Worm (Caenorhabditis elegans) whole organism, L3 larva: ENCODE data around the gene wdr-54.

Source experiments
- R02D3.7 ChIP-seq: fragments of 150-350 bp; optimal IDR thresholded peaks from 2 replicates; lab custom pipeline; 2014; ENCODE audit warnings: missing biosample characterization, missing genetic modification characterization
- ZK546.5 ChIP-seq: sonication (generic microtip); optimal IDR thresholded peaks from 2 replicates; lab custom pipeline; 2017; ENCODE audit warnings: missing biosample characterization, missing genetic modification characterization
- ceh-16 ChIP-seq: sonication (generic microtip); optimal IDR thresholded peaks from 2 replicates; lab custom pipeline; 2017; ENCODE audit warnings: missing biosample characterization, missing genetic modification characterization
- ceh-28 ChIP-seq: fragments of 150-350 bp; optimal IDR thresholded peaks from 2 replicates; lab custom pipeline; 2014; ENCODE audit warnings: missing biosample characterization, missing genetic modification reagents, missing genetic modification characterization
- ceh-82 ChIP-seq: fragments of 150-350 bp; optimal IDR thresholded peaks from 2 replicates; lab custom pipeline; 2014; ENCODE audit warnings: missing biosample characterization, missing genetic modification characterization
- daf-12 ChIP-seq: fragments of 150-350 bp; optimal IDR thresholded peaks from 2 replicates; lab custom pipeline; 2014; ENCODE audit warnings: missing biosample characterization, missing genetic modification reagents, missing genetic modification characterization
- egl-27 ChIP-seq: sonication (generic microtip); optimal IDR thresholded peaks from 4 replicates; lab custom pipeline; 2017; ENCODE audit warnings: missing biosample characterization, missing genetic modification reagents, missing genetic modification characterization
- egl-5 ChIP-seq: fragments of 150-350 bp; optimal IDR thresholded peaks from 2 replicates; lab custom pipeline; 2017; ENCODE audit warnings: missing biosample characterization, missing genetic modification reagents, missing genetic modification characterization, inconsistent platforms
- elt-1 ChIP-seq: fragments of 150-350 bp; optimal IDR thresholded peaks from 2 replicates; lab custom pipeline; 2014; ENCODE audit warnings: missing biosample characterization, missing genetic modification characterization
- elt-2 ChIP-seq: sonication (generic microtip); optimal IDR thresholded peaks from 2 replicates; lab custom pipeline; 2016; ENCODE audit warnings: missing genetic modification reagents, mild to moderate bottlenecking, missing genetic modification characterization, missing compliant biosample characterization
- eor-1 ChIP-seq, 2 experiments: fragments of 150-350 bp; optimal IDR thresholded peaks; 2 replicates each; lab custom pipeline; 2014 to 2018; ENCODE audit warnings: missing biosample characterization in 2 of 2, missing genetic modification characterization in 2 of 2
- fkh-10 ChIP-seq: sonication (generic microtip); optimal IDR thresholded peaks from 2 replicates; lab custom pipeline; 2017; ENCODE audit warnings: missing biosample characterization, missing genetic modification reagents, missing genetic modification characterization
- fkh-2 ChIP-seq: fragments of 150-350 bp; optimal IDR thresholded peaks from 2 replicates; lab custom pipeline; 2014; ENCODE audit warnings: missing biosample characterization, missing genetic modification reagents, missing genetic modification characterization
- fos-1 ChIP-seq: fragments of 150-350 bp; optimal IDR thresholded peaks from 2 replicates; lab custom pipeline; 2014; ENCODE audit warnings: missing biosample characterization, missing genetic modification characterization
- hmg-11 ChIP-seq: sonication (generic microtip); optimal IDR thresholded peaks from 2 replicates; lab custom pipeline; 2016; ENCODE audit warnings: missing genetic modification characterization, missing compliant biosample characterization
- jun-1 ChIP-seq: fragments of 150-350 bp; optimal IDR thresholded peaks from 2 replicates; lab custom pipeline; 2014; ENCODE audit warnings: missing biosample characterization, missing genetic modification reagents, missing genetic modification characterization
- lin-15B ChIP-seq: fragments of 150-350 bp; optimal IDR thresholded peaks from 2 replicates; lab custom pipeline; 2014; ENCODE audit warnings: missing biosample characterization, missing genetic modification characterization
- lin-39 ChIP-seq: fragments of 150-350 bp; optimal IDR thresholded peaks from 2 replicates; lab custom pipeline; 2018; ENCODE audit warnings: missing biosample characterization, missing genetic modification reagents, missing genetic modification characterization
- lsy-12 ChIP-seq: sonication (generic microtip); optimal IDR thresholded peaks from 2 replicates; lab custom pipeline; 2016; ENCODE audit warnings: mild to moderate bottlenecking, missing genetic modification characterization, missing compliant biosample characterization
- nfya-1 ChIP-seq: sonication (generic microtip); optimal IDR thresholded peaks from 2 replicates; lab custom pipeline; 2017; ENCODE audit warnings: missing genetic modification characterization, mild to moderate bottlenecking, missing compliant biosample characterization, antibody characterized with exemption, moderate library complexity; ENCODE audit not compliant: insufficient read depth
- nhr-11 ChIP-seq: fragments of 150-350 bp; optimal IDR thresholded peaks from 2 replicates; lab custom pipeline; 2014; ENCODE audit warnings: missing biosample characterization, missing genetic modification characterization
- nhr-12 ChIP-seq: fragments of 150-350 bp; optimal IDR thresholded peaks from 2 replicates; lab custom pipeline; 2014; ENCODE audit warnings: missing biosample characterization, missing genetic modification characterization
- nhr-23 ChIP-seq: fragments of 150-350 bp; optimal IDR thresholded peaks from 2 replicates; lab custom pipeline; 2014; ENCODE audit warnings: missing biosample characterization, missing genetic modification reagents, missing genetic modification characterization
- nhr-237 ChIP-seq: fragments of 150-350 bp; optimal IDR thresholded peaks from 2 replicates; lab custom pipeline; 2014; ENCODE audit warnings: missing biosample characterization, missing genetic modification characterization
- nhr-25 ChIP-seq: sonication (generic microtip); optimal IDR thresholded peaks from 2 replicates; lab custom pipeline; 2017; ENCODE audit warnings: missing biosample characterization, missing genetic modification characterization
- nhr-28 ChIP-seq: fragments of 150-350 bp; optimal IDR thresholded peaks from 2 replicates; lab custom pipeline; 2014; ENCODE audit warnings: missing biosample characterization, missing genetic modification characterization
- nhr-43 ChIP-seq: sonication (generic microtip); optimal IDR thresholded peaks from 2 replicates; lab custom pipeline; 2016; ENCODE audit warnings: mild to moderate bottlenecking, missing genetic modification characterization, missing compliant biosample characterization; ENCODE audit not compliant: poor library complexity, severe bottlenecking
- nhr-67 ChIP-seq: fragments of 150-350 bp; optimal IDR thresholded peaks from 2 replicates; lab custom pipeline; 2014; ENCODE audit warnings: missing biosample characterization, missing genetic modification characterization
- nhr-77 ChIP-seq: fragments of 150-350 bp; optimal IDR thresholded peaks from 2 replicates; lab custom pipeline; 2014; ENCODE audit warnings: missing biosample characterization, missing genetic modification characterization
- pha-4 ChIP-seq: fragments of 150-350 bp; optimal IDR thresholded peaks from 2 replicates; lab custom pipeline; 2014; ENCODE audit warnings: missing biosample characterization, missing genetic modification reagents, missing genetic modification characterization
- pqm-1 ChIP-seq: fragments of 150-350 bp; optimal IDR thresholded peaks from 2 replicates; lab custom pipeline; 2017; ENCODE audit warnings: missing biosample characterization, missing genetic modification characterization, inconsistent platforms
- sea-2 ChIP-seq: fragments of 150-350 bp; sonication (generic microtip); optimal IDR thresholded peaks from 4 replicates; lab custom pipeline; 2014; ENCODE audit warnings: missing biosample characterization, missing genetic modification reagents, missing genetic modification characterization
- skn-1 ChIP-seq: fragments of 150-350 bp; optimal IDR thresholded peaks from 2 replicates; lab custom pipeline; 2014; ENCODE audit warnings: missing biosample characterization, missing genetic modification characterization
- snpc-4 ChIP-seq: fragments of 150-350 bp; optimal IDR thresholded peaks from 2 replicates; lab custom pipeline; 2014; ENCODE audit warnings: missing biosample characterization, missing genetic modification characterization
- tbx-2 ChIP-seq: sonication (generic microtip); optimal IDR thresholded peaks from 2 replicates; lab custom pipeline; 2016; ENCODE audit warnings: mild to moderate bottlenecking, missing genetic modification characterization, missing compliant biosample characterization
- ztf-11 ChIP-seq: fragments of 150-350 bp; optimal IDR thresholded peaks from 2 replicates; lab custom pipeline; 2014; ENCODE audit warnings: missing biosample characterization, missing genetic modification characterization

Gene wdr-54

ce11 chrX:817984-818383, 10.7 kb upstream of the wdr-54 start:
- TF ChIP-seq fkh-2 (tag; lab: Kevin White, UChicago) (no peak), nhr-77 (tag; lab: Kevin White, UChicago) (no peak), nhr-67 (tag; lab: Kevin White, UChicago) (no peak), ceh-16 (no peak), sea-2 (GFP tag; lab: Kevin White, UChicago) (no peak), egl-27 (tag; lab: Kevin White, UChicago) (no peak), nhr-237 (no peak), nfya-1 (tag; lab: Kevin White, UChicago) (no peak), skn-1 (no peak), daf-12 (tag; lab: Kevin White, UChicago) (no peak), snpc-4 (tag; lab: Kevin White, UChicago) (no peak), ZK546.5 (tag; lab: Kevin White, UChicago) (no peak), nhr-25 (tag; lab: Kevin White, UChicago) (no peak), ceh-82 (tag; lab: Kevin White, UChicago) (no peak), nhr-43 (tag; lab: Kevin White, UChicago) (no peak), lsy-12 (tag; lab: Kevin White, UChicago) (no peak), pha-4 (tag; lab: Kevin White, UChicago) (no peak)

- TF ChIP-seq elt-2 (tag; lab: Kevin White, UChicago) (peak; percentile 87), jun-1 (tag; lab: Kevin White, UChicago) (peak; percentile 6), ZK546.5 (tag; lab: Kevin White, UChicago) (no peak), pqm-1 (tag; lab: Kevin White, UChicago) (peak; percentile 86), nhr-23 (tag; lab: Kevin White, UChicago) (no peak), pha-4 (tag; lab: Kevin White, UChicago) (peak; percentile 53)
Measured at ce11 chrX:823736-824135, 5.0 kb upstream of the wdr-54 start.

ce11 chrX:825375-825774, 3.3 kb upstream of the wdr-54 start, which contains the start of gene daf-3:
Gene daf-3, minus strand, starts transcription at chrX:825475.
- TF ChIP-seq pha-4 (tag; lab: Kevin White, UChicago) (peak; percentile 9), tbx-2 (no peak), elt-1 (tag; lab: Kevin White, UChicago) (no peak)

- TF ChIP-seq nhr-25 (tag; lab: Kevin White, UChicago) (no peak), R02D3.7 (tag; lab: Kevin White, UChicago) (no peak), egl-5 (tag; lab: Kevin White, UChicago) (no peak), hmg-11 (tag; lab: Kevin White, UChicago) (peak; percentile 67), fos-1 (tag; lab: Kevin White, UChicago) (no peak), elt-1 (tag; lab: Kevin White, UChicago) (no peak), ceh-28 (peak; percentile 74), sea-2 (GFP tag; lab: Kevin White, UChicago) (peak; percentile 61), nhr-28 (no peak), ZK546.5 (tag; lab: Kevin White, UChicago) (no peak), skn-1 (no peak), elt-2 (tag; lab: Kevin White, UChicago) (peak; percentile 45), lin-39 (tag; lab: Kevin White, UChicago) (peak; percentile 51), nhr-12 (tag; lab: Kevin White, UChicago) (no peak), nfya-1 (tag; lab: Kevin White, UChicago) (peak; percentile 52)
Measured at ce11 chrX:825924-826323, 2.8 kb upstream of the wdr-54 start.

- peak; percentile 46 for TF ChIP-seq jun-1 (tag; lab: Kevin White, UChicago)
- peak; percentile 43 for TF ChIP-seq lin-15B (tag; lab: Kevin White, UChicago)
- no peak for TF ChIP-seq eor-1 (tag; optimal IDR thresholded peaks at IDR 0.05; lab: Kevin White, UChicago)
- peak; percentile 55 for TF ChIP-seq nhr-11 (tag; lab: Kevin White, UChicago)
- TF ChIP-seq fos-1 (tag; lab: Kevin White, UChicago) = no peak
- no peak for TF ChIP-seq nhr-237
- no peak for TF ChIP-seq ztf-11 (tag; lab: Kevin White, UChicago)
- peak; percentile 18 for TF ChIP-seq nhr-25 (tag; lab: Kevin White, UChicago)
- peak; percentile 7 for TF ChIP-seq nhr-43 (tag; lab: Kevin White, UChicago)
- TF ChIP-seq daf-12 (tag; lab: Kevin White, UChicago) = peak; percentile 6
- TF ChIP-seq ceh-28 = peak; percentile 32
- peak; percentile 20 for TF ChIP-seq snpc-4 (tag; lab: Kevin White, UChicago)
- no peak for TF ChIP-seq tbx-2
- TF ChIP-seq egl-5 (tag; lab: Kevin White, UChicago) = peak; percentile 60
- peak; percentile 1 for TF ChIP-seq lsy-12 (tag; lab: Kevin White, UChicago)
- peak; percentile 10 for TF ChIP-seq elt-2 (tag; lab: Kevin White, UChicago)
- peak; percentile 76 for TF ChIP-seq nfya-1 (tag; lab: Kevin White, UChicago)
- peak; percentile 86 for TF ChIP-seq fkh-10 (GFP tag; lab: Kevin White, UChicago)
- peak; percentile 77 for TF ChIP-seq lin-39 (tag; lab: Kevin White, UChicago)
- TF ChIP-seq pha-4 (tag; lab: Kevin White, UChicago) = peak; percentile 79
- peak; percentile 92 for TF ChIP-seq hmg-11 (tag; lab: Kevin White, UChicago)
- TF ChIP-seq nhr-23 (tag; lab: Kevin White, UChicago) = peak; percentile 44
- peak; percentile 14 for TF ChIP-seq elt-1 (tag; lab: Kevin White, UChicago)
Measured at ce11 chrX:827502-827901, 1.2 kb upstream of the wdr-54 start.
